Worm (Caenorhabditis elegans) whole organism, L3 larva: ENCODE measurements around the gene F19B6.3.

Experiments
- egl-5 ChIP-seq: fragments of 150-350 bp; optimal IDR thresholded peaks from 2 replicates; lab custom pipeline; 2017; ENCODE audit warnings: missing biosample characterization, missing genetic modification reagents, missing genetic modification characterization, inconsistent platforms
- elt-1 ChIP-seq: fragments of 150-350 bp; optimal IDR thresholded peaks from 2 replicates; lab custom pipeline; 2014; ENCODE audit warnings: missing biosample characterization, missing genetic modification characterization
- elt-2 ChIP-seq: sonication (generic microtip); optimal IDR thresholded peaks from 2 replicates; lab custom pipeline; 2016; ENCODE audit warnings: missing genetic modification reagents, mild to moderate bottlenecking, missing genetic modification characterization, missing compliant biosample characterization
- elt-3 ChIP-seq, 3 experiments: fragments of 150-350 bp in 1 of 3; sonication (generic microtip) in 2 of 3; optimal IDR thresholded peaks; 2 replicates in 2 of 3; 4 replicates in 1 of 3; lab custom pipeline; 2014 to 2017; ENCODE audit warnings: missing biosample characterization in 3 of 3, missing genetic modification characterization in 3 of 3
- fkh-10 ChIP-seq: sonication (generic microtip); optimal IDR thresholded peaks from 2 replicates; lab custom pipeline; 2017; ENCODE audit warnings: missing biosample characterization, missing genetic modification reagents, missing genetic modification characterization
- jun-1 ChIP-seq: fragments of 150-350 bp; optimal IDR thresholded peaks from 2 replicates; lab custom pipeline; 2014; ENCODE audit warnings: missing biosample characterization, missing genetic modification reagents, missing genetic modification characterization
- mdl-1 ChIP-seq: fragments of 150-350 bp; optimal IDR thresholded peaks from 2 replicates; lab custom pipeline; 2014; ENCODE audit warnings: missing biosample characterization, missing genetic modification characterization
- nhr-237 ChIP-seq: fragments of 150-350 bp; optimal IDR thresholded peaks from 2 replicates; lab custom pipeline; 2014; ENCODE audit warnings: missing biosample characterization, missing genetic modification characterization
- nhr-28 ChIP-seq: fragments of 150-350 bp; optimal IDR thresholded peaks from 2 replicates; lab custom pipeline; 2014; ENCODE audit warnings: missing biosample characterization, missing genetic modification characterization
- nhr-67 ChIP-seq: fragments of 150-350 bp; optimal IDR thresholded peaks from 2 replicates; lab custom pipeline; 2014; ENCODE audit warnings: missing biosample characterization, missing genetic modification characterization
- pqm-1 ChIP-seq: fragments of 150-350 bp; optimal IDR thresholded peaks from 2 replicates; lab custom pipeline; 2017; ENCODE audit warnings: missing biosample characterization, missing genetic modification characterization, inconsistent platforms
- tbx-2 ChIP-seq: sonication (generic microtip); optimal IDR thresholded peaks from 2 replicates; lab custom pipeline; 2016; ENCODE audit warnings: mild to moderate bottlenecking, missing genetic modification characterization, missing compliant biosample characterization
- zag-1 ChIP-seq: fragments of 150-350 bp; optimal IDR thresholded peaks from 2 replicates; lab custom pipeline; 2014; ENCODE audit warnings: missing biosample characterization, missing genetic modification characterization

- TF ChIP-seq fkh-10 (GFP tag; lab: Kevin White, UChicago) (no peak), elt-1 (no peak), nhr-28 (tag; lab: Kevin White, UChicago) (no peak), nhr-237 (tag; lab: Kevin White, UChicago) (no peak), mdl-1 (tag; lab: Kevin White, UChicago) (no peak), elt-3 (tag; optimal IDR thresholded peaks at IDR 0.05; lab: Kevin White, UChicago) (no peak), elt-2 (no peak), zag-1 (tag; lab: Kevin White, UChicago) (no peak), jun-1 (tag; lab: Kevin White, UChicago) (no peak), nhr-67 (tag; lab: Kevin White, UChicago) (no peak), pqm-1 (tag; lab: Kevin White, UChicago) (no peak), egl-5 (tag; lab: Kevin White, UChicago) (no peak), tbx-2 (no peak)
These were observed 49.0 kb downstream of the F19B6.3 start, which contains the start of gene atz-1 for ce11 chrIV:12376021-12376420.
